Fruit fly (Drosophila melanogaster) whole organism, embryonic: Measurements from ENCODE around the gene CG7320.

Experiments
- Abd-B ChIP-seq: fragments of 200-800 bp; sonication (Bioruptor generic); optimal IDR thresholded peaks from 2 replicates; lab custom pipeline; 2018; ENCODE audit warnings: missing biosample characterization, mild to moderate bottlenecking, missing genetic modification characterization, moderate library complexity
- Atf-2 ChIP-seq: fragments of 200-800 bp; sonication (Bioruptor generic); optimal IDR thresholded peaks from 2 replicates; lab custom pipeline; 2016; ENCODE audit warnings: missing biosample characterization, missing genetic modification characterization
- B-H2 ChIP-seq: fragments of 200-800 bp; sonication (Bioruptor generic); optimal IDR thresholded peaks from 2 replicates; lab custom pipeline; 2018; ENCODE audit warnings: missing biosample characterization, mild to moderate bottlenecking, missing genetic modification characterization
- BEAF-32 ChIP-seq: fragments of 200-800 bp; sonication (Bioruptor generic); optimal IDR thresholded peaks from 3 replicates; lab custom pipeline; 2017; ENCODE audit warnings: missing biosample characterization, missing genetic modification characterization, mild to moderate bottlenecking, moderate library complexity, missing genetic modification reagents
- CG10431 ChIP-seq: fragments of 200-800 bp; sonication (Bioruptor generic); optimal IDR thresholded peaks from 3 replicates; lab custom pipeline; 2018; ENCODE audit warnings: missing biosample characterization, mild to moderate bottlenecking, missing genetic modification characterization
- CG11504 ChIP-seq: fragments of 200-800 bp; sonication (Bioruptor generic); optimal IDR thresholded peaks from 3 replicates; lab custom pipeline; 2019; ENCODE audit warnings: missing biosample characterization, mild to moderate bottlenecking, missing genetic modification characterization, moderate library complexity
- CG12071 ChIP-seq: fragments of 200-800 bp; sonication (Bioruptor generic); optimal IDR thresholded peaks from 3 replicates; lab custom pipeline; 2018; ENCODE audit warnings: missing biosample characterization, mild to moderate bottlenecking, missing genetic modification characterization
- CG13123 ChIP-seq: fragments of 200-800 bp; sonication (Bioruptor generic); optimal IDR thresholded peaks from 2 replicates; lab custom pipeline; 2016; ENCODE audit warnings: missing biosample characterization, missing genetic modification characterization
- CG14050 ChIP-seq: fragments of 200-800 bp; sonication (Bioruptor generic); IDR thresholded peaks from 3 replicates; pipeline ENCODE4 v1.3.6; 2022; ENCODE audit warnings: missing biosample characterization, missing genetic modification characterization
- CG14710 ChIP-seq: fragments of 200-800 bp; sonication (Bioruptor generic); optimal IDR thresholded peaks from 3 replicates; lab custom pipeline; 2019; ENCODE audit warnings: missing biosample characterization, mild to moderate bottlenecking, missing genetic modification characterization, moderate library complexity
- CG18262 ChIP-seq: fragments of 200-800 bp; optimal IDR thresholded peaks from 3 replicates; lab custom pipeline; 2019; ENCODE audit warnings: missing biosample characterization, mild to moderate bottlenecking, missing genetic modification characterization, moderate library complexity
- CG2199 ChIP-seq: fragments of 200-800 bp; sonication (Bioruptor generic); IDR thresholded peaks from 3 replicates; pipeline ENCODE4 v1.3.6; 2022; ENCODE audit warnings: missing biosample characterization, missing genetic modification characterization
- CG2202 ChIP-seq: fragments of 200-800 bp; sonication (Bioruptor generic); optimal IDR thresholded peaks from 2 replicates; lab custom pipeline; 2018; ENCODE audit warnings: missing biosample characterization, mild to moderate bottlenecking, missing genetic modification characterization
- CG2712 ChIP-seq: fragments of 200-800 bp; optimal IDR thresholded peaks from 3 replicates; lab custom pipeline; 2019; ENCODE audit warnings: missing biosample characterization, mild to moderate bottlenecking, missing genetic modification characterization, moderate library complexity
- CG34376 ChIP-seq: fragments of 200-800 bp; sonication (Bioruptor generic); optimal IDR thresholded peaks from 2 replicates; lab custom pipeline; 2018; ENCODE audit warnings: missing biosample characterization, mild to moderate bottlenecking, missing genetic modification characterization
- CG6272 ChIP-seq: fragments of 200-800 bp; sonication (Bioruptor generic); IDR thresholded peaks from 2 replicates; pipeline ENCODE4 v1.3.6; 2022; ENCODE audit warnings: missing biosample characterization, missing genetic modification characterization
- CG6683 ChIP-seq: fragments of 200-800 bp; sonication (Bioruptor generic); optimal IDR thresholded peaks from 2 replicates; lab custom pipeline; 2017; ENCODE audit warnings: missing biosample characterization, mild to moderate bottlenecking, missing genetic modification characterization, missing genetic modification reagents
- CG6689 ChIP-seq: fragments of 200-800 bp; sonication (Bioruptor generic); IDR thresholded peaks from 2 replicates; pipeline ENCODE4 v1.3.6; 2022; ENCODE audit warnings: missing biosample characterization, missing genetic modification characterization
- CG6765 ChIP-seq: fragments of 200-800 bp; sonication (Bioruptor generic); optimal IDR thresholded peaks from 3 replicates; lab custom pipeline; 2017; ENCODE audit warnings: missing biosample characterization, mild to moderate bottlenecking, missing genetic modification characterization
- CG7271 ChIP-seq: fragments of 200-800 bp; sonication (Bioruptor generic); optimal IDR thresholded peaks from 2 replicates; lab custom pipeline; 2018; ENCODE audit warnings: missing biosample characterization, mild to moderate bottlenecking, missing genetic modification characterization, moderate library complexity
- CG8281 ChIP-seq: fragments of 200-800 bp; sonication (Bioruptor generic); optimal IDR thresholded peaks from 2 replicates; lab custom pipeline; 2018; ENCODE audit warnings: missing biosample characterization, mild to moderate bottlenecking, missing genetic modification characterization, moderate library complexity
- Deaf1 ChIP-seq: fragments of 200-800 bp; optimal IDR thresholded peaks from 3 replicates; lab custom pipeline; 2019; ENCODE audit warnings: missing biosample characterization, mild to moderate bottlenecking, missing genetic modification characterization, moderate library complexity
- Dp ChIP-seq: fragments of 200-800 bp; sonication (Bioruptor generic); optimal IDR thresholded peaks from 2 replicates; lab custom pipeline; 2018; ENCODE audit warnings: missing biosample characterization, mild to moderate bottlenecking, missing genetic modification characterization, moderate library complexity
- Drgx ChIP-seq: fragments of 200-800 bp; sonication (Bioruptor generic); IDR thresholded peaks from 2 replicates; pipeline ENCODE4 v1.3.6; 2022; ENCODE audit warnings: missing biosample characterization, missing genetic modification characterization
- Ets65A ChIP-seq: fragments of 200-800 bp; sonication (Bioruptor generic); peaks from one replicate; lab custom pipeline; 2016; ENCODE audit warnings: missing biosample characterization, missing genetic modification characterization
- Fer2 ChIP-seq: fragments of 200-800 bp; sonication (Bioruptor generic); optimal IDR thresholded peaks from 2 replicates; lab custom pipeline; 2018; ENCODE audit warnings: missing biosample characterization, mild to moderate bottlenecking, missing genetic modification characterization, moderate library complexity
- HLH4C ChIP-seq: fragments of 200-800 bp; sonication (Bioruptor generic); IDR thresholded peaks from 3 replicates; pipeline ENCODE4 v1.3.6; 2022; ENCODE audit warnings: missing biosample characterization, missing genetic modification characterization; ENCODE audit not compliant: partially characterized antibody
- Hr51 ChIP-seq, 2 experiments: fragments of 200-800 bp; sonication (Bioruptor generic); optimal IDR thresholded peaks; 2 replicates in 1 of 2; 3 replicates in 1 of 2; lab custom pipeline; 2016 to 2018; ENCODE audit warnings: missing biosample characterization in 2 of 2, missing genetic modification characterization in 2 of 2, mild to moderate bottlenecking in 1 of 2, moderate library complexity in 1 of 2
- Kr ChIP-seq: fragments of 200-800 bp; sonication (Bioruptor generic); optimal IDR thresholded peaks from 2 replicates; lab custom pipeline; 2017; ENCODE audit warnings: missing biosample characterization, mild to moderate bottlenecking, missing genetic modification characterization
- Med ChIP-seq: fragments of 200-800 bp; sonication (Bioruptor generic); peaks from one replicate; lab custom pipeline; 2016; ENCODE audit warnings: missing biosample characterization, missing genetic modification characterization, mild to moderate bottlenecking, inconsistent platforms, moderate library complexity
- Poxn ChIP-seq: fragments of 200-800 bp; sonication (Bioruptor generic); IDR thresholded peaks from 2 replicates; pipeline ENCODE4 v1.3.6; 2022; ENCODE audit warnings: missing biosample characterization, missing genetic modification characterization
- Rfx ChIP-seq: fragments of 200-800 bp; sonication (Bioruptor generic); IDR thresholded peaks from 2 replicates; pipeline ENCODE4 v1.3.6; 2022; ENCODE audit warnings: missing biosample characterization, missing genetic modification characterization
- Ssrp ChIP-seq: fragments of 200-800 bp; sonication (Bioruptor generic); optimal IDR thresholded peaks from 2 replicates; lab custom pipeline; 2018; ENCODE audit warnings: missing biosample characterization, mild to moderate bottlenecking, missing genetic modification characterization, moderate library complexity
- Usf ChIP-seq: fragments of 200-800 bp; sonication (Bioruptor generic); optimal IDR thresholded peaks from 2 replicates; lab custom pipeline; 2017; ENCODE audit warnings: missing genotype, missing biosample characterization, missing genetic modification characterization
- crol ChIP-seq: fragments of 200-800 bp; sonication (Bioruptor generic); IDR thresholded peaks from 2 replicates; pipeline ENCODE4 v1.3.6; 2022; ENCODE audit warnings: missing biosample characterization, missing genetic modification characterization
- gem ChIP-seq: fragments of 200-800 bp; sonication (Bioruptor generic); optimal IDR thresholded peaks from 2 replicates; lab custom pipeline; 2019; ENCODE audit warnings: missing biosample characterization, mild to moderate bottlenecking, missing genetic modification characterization, moderate library complexity
- grn ChIP-seq: fragments of 200-800 bp; sonication (Bioruptor generic); optimal IDR thresholded peaks from 3 replicates; lab custom pipeline; 2017; ENCODE audit warnings: missing biosample characterization, missing genetic modification characterization
- kni ChIP-seq: fragments of 200-800 bp; sonication (Bioruptor generic); optimal IDR thresholded peaks from 3 replicates; lab custom pipeline; 2017; ENCODE audit warnings: mild to moderate bottlenecking, missing biosample characterization, missing genetic modification reagents, missing genetic modification characterization
- lmd ChIP-seq: fragments of 200-800 bp; sonication (Bioruptor generic); IDR thresholded peaks from 2 replicates; pipeline ENCODE4 v1.3.6; 2022; ENCODE audit warnings: missing biosample characterization, missing genetic modification characterization
- onecut ChIP-seq: fragments of 200-800 bp; sonication (Bioruptor generic); IDR thresholded peaks from 2 replicates; pipeline ENCODE4 v1.3.6; 2022; ENCODE audit warnings: missing biosample characterization, missing genetic modification characterization
- pzg ChIP-seq: fragments of 200-800 bp; sonication (Bioruptor generic); optimal IDR thresholded peaks from 3 replicates; lab custom pipeline; 2018; ENCODE audit warnings: missing biosample characterization, mild to moderate bottlenecking, missing genetic modification characterization, moderate library complexity
- row ChIP-seq: fragments of 200-800 bp; sonication (Bioruptor generic); IDR thresholded peaks from 3 replicates; pipeline ENCODE4 v1.3.6; 2022; ENCODE audit warnings: missing biosample characterization, missing genetic modification characterization
- scrt ChIP-seq: fragments of 200-800 bp; sonication (Bioruptor generic); optimal IDR thresholded peaks from 2 replicates; lab custom pipeline; 2018; ENCODE audit warnings: missing biosample characterization, mild to moderate bottlenecking, missing genetic modification characterization, moderate library complexity
- sd ChIP-seq: fragments of 200-800 bp; sonication (Bioruptor generic); optimal IDR thresholded peaks from 3 replicates; lab custom pipeline; 2018; ENCODE audit warnings: missing biosample characterization, mild to moderate bottlenecking, missing genetic modification characterization, moderate library complexity
- sens ChIP-seq: fragments of 200-800 bp; sonication (Bioruptor generic); peaks from one replicate; lab custom pipeline; 2016; ENCODE audit warnings: missing biosample characterization, missing genetic modification characterization
- sisA ChIP-seq: fragments of 200-800 bp; sonication (Bioruptor generic); IDR thresholded peaks from 2 replicates; pipeline ENCODE4 v1.3.6; 2022; ENCODE audit warnings: missing biosample characterization, missing genetic modification characterization
- so ChIP-seq: fragments of 200-800 bp; sonication (Bioruptor generic); IDR thresholded peaks from 3 replicates; pipeline ENCODE4 v1.3.6; 2022; ENCODE audit warnings: missing biosample characterization, missing genetic modification characterization
- sob ChIP-seq: fragments of 200-800 bp; sonication (Bioruptor generic); IDR thresholded peaks from 2 replicates; pipeline ENCODE4 v1.3.6; 2022; ENCODE audit warnings: missing biosample characterization, missing genetic modification characterization
- sqz ChIP-seq: fragments of 200-800 bp; sonication (Bioruptor generic); optimal IDR thresholded peaks from 3 replicates; lab custom pipeline; 2018; ENCODE audit warnings: missing biosample characterization, mild to moderate bottlenecking, missing genetic modification characterization
- vvl ChIP-seq: fragments of 200-800 bp; sonication (Bioruptor generic); IDR thresholded peaks from 2 replicates; pipeline ENCODE4 v1.3.6; 2022; ENCODE audit warnings: missing biosample characterization, missing genetic modification characterization
- zf30C ChIP-seq: fragments of 200-800 bp; sonication (Bioruptor generic); optimal IDR thresholded peaks from 3 replicates; lab custom pipeline; 2018; ENCODE audit warnings: missing biosample characterization, mild to moderate bottlenecking, missing genetic modification characterization

Gene CG7320

dm6 chr3L:18240348-18240812 lies 39.1 kb downstream of the CG7320 start (continued):
- TF ChIP-seq HLH4C (GFP tag; lab: Robert Waterston, UW) (no peak), Poxn (GFP tag; lab: Robert Waterston, UW) (no peak), Usf (no peak), Deaf1 (tag; lab: Kevin White, UChicago) (no peak), Atf-2 (GFP tag; lab: Kevin White, UChicago) (no peak), B-H2 (GFP tag; lab: Kevin White, UChicago) (no peak), CG14050 (no peak), CG12071 (no peak), Kr (GFP tag; lab: Kevin White, UChicago) (no peak), CG7271 (tag; lab: Kevin White, UChicago) (no peak), CG34376 (no peak), sens (GFP tag; lab: Kevin White, UChicago) (peak; percentile 71), CG2199 (GFP tag; lab: Robert Waterston, UW) (0 out of 3 replicates have a peak, but pooled peaks have one; percentile 69), row (GFP tag; lab: Robert Waterston, UW) (0 out of 3 replicates have a peak, but pooled peaks have one; percentile 14), kni (GFP tag; lab: Kevin White, UChicago) (peak; percentile 61), lmd (GFP tag; lab: Robert Waterston, UW) (no peak), zf30C (peak; percentile 5), grn (GFP tag; lab: Kevin White, UChicago) (no peak), CG10431 (GFP tag; lab: Kevin White, UChicago) (no peak), CG6765 (GFP tag; lab: Kevin White, UChicago) (no peak), CG2712 (tag; lab: Kevin White, UChicago) (peak; percentile 23), sqz (no peak), Rfx (GFP tag; lab: Robert Waterston, UW) (no peak), CG14710 (tag; lab: Kevin White, UChicago) (no peak), sob (GFP tag; lab: Robert Waterston, UW) (0 out of 2 replicates have a peak, but pooled peaks have one; percentile 9), CG11504 (tag; lab: Kevin White, UChicago) (peak; percentile 7), Abd-B (GFP tag; lab: Kevin White, UChicago) (peak; percentile 0), CG6683 (no peak), Ets65A (peak; percentile 80), CG6689 (no peak), CG13123 (GFP tag; lab: Kevin White, UChicago) (no peak), CG6272 (GFP tag; lab: Robert Waterston, UW) (no peak), onecut (GFP tag; lab: Robert Waterston, UW) (no peak), pzg (GFP tag; lab: Kevin White, UChicago) (no peak), so (GFP tag; lab: Robert Waterston, UW) (no peak), CG18262 (tag; lab: Kevin White, UChicago) (peak; percentile 11), CG2202 (no peak), Med (peak; percentile 37), CG8281 (no peak), Fer2 (no peak), Drgx (GFP tag; lab: Robert Waterston, UW) (peak; percentile 40; the same call in 1 of the 2 replicates), Hr51 (GFP tag; optimal IDR thresholded peaks at IDR 0.05; lab: Kevin White, UChicago) (no peak), Dp (GFP tag; lab: Kevin White, UChicago) (no peak), gem (peak; percentile 32), scrt (no peak), sd (tag; lab: Kevin White, UChicago) (no peak), BEAF-32 (GFP tag; lab: Kevin White, UChicago) (no peak), Ssrp (tag; lab: Kevin White, UChicago) (no peak), sisA (no peak), crol (GFP tag; lab: Robert Waterston, UW) (peak; percentile 67; the same call in 1 of the 2 replicates), vvl (GFP tag; lab: Robert Waterston, UW) (no peak)
